Fruit fly (Drosophila melanogaster) S2 (cell line): ENCODE results near the gene MRP.
A peak's percentile ranks its signal among the peaks of the same experiment; 100 is the strongest.

Experiments used
- CG8478 ChIP-seq: fragments of >200 bp; optimal IDR thresholded peaks from 2 replicates; lab custom pipeline; 2018
- CTCF ChIP-seq, 2 experiments: fragments of >200 bp; optimal IDR thresholded peaks; 2 replicates each; lab custom pipeline; 2018

- peak; percentile 54 to 55 for TF ChIP-seq CTCF (optimal IDR thresholded peaks at IDR 0.05; lab: Kevin White, UChicago)
- TF ChIP-seq CG8478: no peak
These were observed 84.6 kb downstream of the MRP start for dm6 chr2L:12803461-12803860.
